Worm (Caenorhabditis elegans) whole organism, young adult: Measurements from ENCODE around the gene F53F4.11.

ENCODE experiments used
- B0019.2 ChIP-seq: fragments of 200-800 bp; sonication (Bioruptor generic); conservative IDR thresholded peaks from 2 replicates; pipeline ENCODE4 v1.3.6; 2022; ENCODE audit warnings: missing genetic modification reagents, missing genetic modification characterization, missing compliant biosample characterization
- B0336.3 ChIP-seq: fragments of 200-800 bp; sonication (Bioruptor generic); IDR thresholded peaks from 2 replicates; pipeline ENCODE4 v1.3.6; 2022; ENCODE audit warnings: missing genetic modification characterization, missing compliant biosample characterization
- F10E7.11 ChIP-seq: sonication (generic microtip); optimal IDR thresholded peaks from 2 replicates; lab custom pipeline; 2017; ENCODE audit warnings: mild to moderate bottlenecking, missing genetic modification characterization, moderate library complexity, missing compliant biosample characterization
- F33H1.4 ChIP-seq: fragments of 200-800 bp; sonication (Bioruptor generic); IDR thresholded peaks from 2 replicates; pipeline ENCODE4 v1.3.6; 2022; ENCODE audit warnings: missing genetic modification reagents, missing genetic modification characterization, missing compliant biosample characterization
- F37B4.10 ChIP-seq: fragments of 200-800 bp; sonication (Bioruptor generic); IDR thresholded peaks from 2 replicates; pipeline ENCODE4 v1.3.6; 2022; ENCODE audit warnings: missing genetic modification characterization, missing compliant biosample characterization
- F39B2.1 ChIP-seq: fragments of 200-800 bp; sonication (Bioruptor generic); IDR thresholded peaks from 2 replicates; pipeline ENCODE4 v1.3.6; 2022; ENCODE audit warnings: missing genetic modification reagents, missing genetic modification characterization, missing compliant biosample characterization
- F57A8.1 ChIP-seq: fragments of 200-800 bp; sonication (Bioruptor generic); optimal IDR thresholded peaks from 2 replicates; lab custom pipeline; 2018; ENCODE audit warnings: mild to moderate bottlenecking, missing genetic modification characterization, moderate library complexity, missing compliant biosample characterization
- K11D2.4 ChIP-seq: fragments of 200-800 bp; sonication (Bioruptor generic); IDR thresholded peaks from 2 replicates; pipeline ENCODE4 v1.3.6; 2022; ENCODE audit warnings: missing genetic modification reagents, missing genetic modification characterization, missing compliant biosample characterization
- K12H6.12 ChIP-seq: fragments of 200-800 bp; sonication (Bioruptor generic); optimal IDR thresholded peaks from 2 replicates; lab custom pipeline; 2018; ENCODE audit warnings: mild to moderate bottlenecking, missing genetic modification characterization, missing compliant biosample characterization
- T26A5.8 ChIP-seq: sonication (generic microtip); optimal IDR thresholded peaks from 2 replicates; lab custom pipeline; 2016; ENCODE audit warnings: missing genetic modification characterization, missing compliant biosample characterization
- Y53G8AR.9 ChIP-seq: fragments of 200-800 bp; sonication (Bioruptor generic); conservative IDR thresholded peaks from 2 replicates; pipeline ENCODE4 v1.3.6; 2022; ENCODE audit warnings: missing genetic modification reagents, missing genetic modification characterization, missing compliant biosample characterization
- Y56A3A.18 ChIP-seq: fragments of 200-800 bp; sonication (Bioruptor generic); IDR thresholded peaks from 2 replicates; pipeline ENCODE4 v1.3.6; 2022; ENCODE audit warnings: missing genetic modification reagents, missing genetic modification characterization, missing compliant biosample characterization
- Y95B8A.8 ChIP-seq: fragments of 200-800 bp; sonication (Bioruptor generic); IDR thresholded peaks from 2 replicates; pipeline ENCODE4 v1.3.6; 2022; ENCODE audit warnings: missing genetic modification reagents, missing genetic modification characterization, missing compliant biosample characterization
- aptf-2 ChIP-seq: fragments of 200-800 bp; sonication (Bioruptor generic); conservative IDR thresholded peaks from 2 replicates; pipeline ENCODE4 v1.3.6; 2022; ENCODE audit warnings: missing genetic modification reagents, missing genetic modification characterization, missing compliant biosample characterization
- atf-7 ChIP-seq: sonication (generic microtip); optimal IDR thresholded peaks from 2 replicates; lab custom pipeline; 2017; ENCODE audit warnings: mild to moderate bottlenecking, missing genetic modification characterization, missing compliant biosample characterization
- attf-5 ChIP-seq: fragments of 200-800 bp; sonication (Bioruptor generic); optimal IDR thresholded peaks from 2 replicates; lab custom pipeline; 2018; ENCODE audit warnings: mild to moderate bottlenecking, missing genetic modification characterization, missing compliant biosample characterization
- bed-1 ChIP-seq: fragments of 200-800 bp; sonication (Bioruptor generic); IDR thresholded peaks from 2 replicates; pipeline ENCODE4 v1.3.6; 2022; ENCODE audit warnings: missing genetic modification reagents, missing genetic modification characterization, missing compliant biosample characterization
- cebp-2 ChIP-seq: fragments of 200-800 bp; sonication (Bioruptor generic); IDR thresholded peaks from 2 replicates; pipeline ENCODE4 v1.3.6; 2022; ENCODE audit warnings: missing genetic modification characterization, missing compliant biosample characterization
- ceh-79 ChIP-seq: sonication (generic microtip); optimal IDR thresholded peaks from 2 replicates; lab custom pipeline; 2017; ENCODE audit warnings: mild to moderate bottlenecking, missing genetic modification characterization, missing compliant biosample characterization
- ceh-91 ChIP-seq: fragments of 200-800 bp; sonication (Bioruptor generic); IDR thresholded peaks from 2 replicates; pipeline ENCODE4 v1.3.6; 2022; ENCODE audit warnings: missing genetic modification reagents, missing genetic modification characterization, missing compliant biosample characterization
- die-1 ChIP-seq: sonication (generic microtip); optimal IDR thresholded peaks from 2 replicates; lab custom pipeline; 2016; ENCODE audit warnings: missing genotype, mild to moderate bottlenecking, missing genetic modification characterization, missing compliant biosample characterization
- dox-1 ChIP-seq: fragments of 200-800 bp; sonication (Bioruptor generic); IDR thresholded peaks from 2 replicates; pipeline ENCODE4 v1.3.6; 2022; ENCODE audit warnings: missing genetic modification reagents, missing genetic modification characterization, missing compliant biosample characterization
- efl-1 ChIP-seq: fragments of 150-350 bp; optimal IDR thresholded peaks from 2 replicates; lab custom pipeline; 2014; ENCODE audit warnings: missing biosample characterization, missing genetic modification reagents, missing genetic modification characterization
- ets-4 ChIP-seq: fragments of 200-800 bp; sonication (Bioruptor generic); optimal IDR thresholded peaks from 2 replicates; lab custom pipeline; 2018; ENCODE audit warnings: mild to moderate bottlenecking, missing genetic modification characterization, missing compliant biosample characterization
- gei-17 ChIP-seq: fragments of 200-800 bp; sonication (Bioruptor generic); optimal IDR thresholded peaks from 2 replicates; lab custom pipeline; 2018; ENCODE audit warnings: mild to moderate bottlenecking, missing genetic modification characterization, missing compliant biosample characterization
- him-1 ChIP-seq: sonication (generic microtip); optimal IDR thresholded peaks from 2 replicates; lab custom pipeline; 2016; ENCODE audit warnings: missing genotype, missing genetic modification reagents, missing genetic modification characterization, missing compliant biosample characterization
- hlh-26 ChIP-seq: fragments of 200-800 bp; sonication (Bioruptor generic); conservative IDR thresholded peaks from 2 replicates; pipeline ENCODE4 v1.3.6; 2022; ENCODE audit warnings: missing genetic modification reagents, missing genetic modification characterization, missing compliant biosample characterization
- hmg-1.2 ChIP-seq: fragments of 200-800 bp; sonication (Bioruptor generic); IDR thresholded peaks from 2 replicates; pipeline ENCODE4 v1.3.6; 2022; ENCODE audit warnings: missing genetic modification reagents, missing genetic modification characterization, missing compliant biosample characterization
- hrde-1 ChIP-seq: sonication (generic microtip); optimal IDR thresholded peaks from 2 replicates; lab custom pipeline; 2016; ENCODE audit warnings: missing genetic modification characterization, mild to moderate bottlenecking, missing compliant biosample characterization, moderate library complexity, missing genotype, missing genetic modification reagents, borderline replicate concordance
- hsf-1 ChIP-seq: fragments of 200-800 bp; sonication (Bioruptor generic); IDR thresholded peaks from 2 replicates; pipeline ENCODE4 v1.3.6; 2022; ENCODE audit warnings: missing genetic modification reagents, missing genetic modification characterization, missing compliant biosample characterization
- let-607 ChIP-seq, 2 experiments: fragments of 200-800 bp in 1 of 2; sonication (Bioruptor generic) in 1 of 2; sonication (generic microtip) in 1 of 2; optimal IDR thresholded peaks; 2 replicates each; lab custom pipeline; 2016 to 2018; ENCODE audit warnings: mild to moderate bottlenecking in 2 of 2, missing compliant biosample characterization in 2 of 2, missing genetic modification characterization in 2 of 2, moderate library complexity in 2 of 2, missing genotype in 1 of 2
- lin-54 ChIP-seq: fragments of 200-800 bp; sonication (Bioruptor generic); optimal IDR thresholded peaks from 2 replicates; lab custom pipeline; 2018; ENCODE audit warnings: mild to moderate bottlenecking, missing genetic modification characterization, missing compliant biosample characterization
- madf-8 ChIP-seq: fragments of 200-800 bp; sonication (Bioruptor generic); conservative IDR thresholded peaks from 2 replicates; pipeline ENCODE4 v1.3.6; 2022; ENCODE audit warnings: missing genetic modification reagents, missing genetic modification characterization, missing compliant biosample characterization
- mxl-1 ChIP-seq: sonication (generic microtip); optimal IDR thresholded peaks from 2 replicates; lab custom pipeline; 2016; ENCODE audit warnings: missing genetic modification characterization, missing compliant biosample characterization
- nfya-2 ChIP-seq: fragments of 200-800 bp; sonication (Bioruptor generic); IDR thresholded peaks from 2 replicates; pipeline ENCODE4 v1.3.6; 2022; ENCODE audit warnings: missing genetic modification reagents, missing genetic modification characterization, missing compliant biosample characterization
- nhr-80 ChIP-seq: sonication (generic microtip); optimal IDR thresholded peaks from 2 replicates; lab custom pipeline; 2016; ENCODE audit warnings: missing genetic modification characterization, missing compliant biosample characterization
- nhr-90 ChIP-seq: sonication (generic microtip); optimal IDR thresholded peaks from 2 replicates; lab custom pipeline; 2016; ENCODE audit warnings: missing genotype, mild to moderate bottlenecking, missing genetic modification characterization, missing compliant biosample characterization
- pbrm-1 ChIP-seq: fragments of 200-800 bp; sonication (Bioruptor generic); IDR thresholded peaks from 2 replicates; pipeline ENCODE4 v1.3.6; 2022; ENCODE audit warnings: missing genetic modification reagents, missing genetic modification characterization, missing compliant biosample characterization
- pha-4 ChIP-seq: fragments of 150-350 bp; sonication (generic microtip); optimal IDR thresholded peaks from 2 replicates; lab custom pipeline; 2014; ENCODE audit warnings: missing biosample characterization, missing genetic modification reagents, missing genetic modification characterization
- rec-8 ChIP-seq, 2 experiments: sonication (generic microtip); optimal IDR thresholded peaks; 2 replicates each; lab custom pipeline; 2016; ENCODE audit warnings: mild to moderate bottlenecking in 2 of 2, missing genetic modification characterization in 2 of 2, missing genetic modification reagents in 2 of 2, missing genotype in 2 of 2, missing biosample characterization in 1 of 2, missing compliant biosample characterization in 1 of 2, moderate library complexity in 1 of 2
- repo-1 ChIP-seq: sonication (generic microtip); optimal IDR thresholded peaks from 2 replicates; lab custom pipeline; 2017; ENCODE audit warnings: mild to moderate bottlenecking, missing genetic modification characterization, missing compliant biosample characterization
- rpc-1 ChIP-seq, 2 experiments: fragments of 150-350 bp in 1 of 2; sonication (generic microtip) in 1 of 2; optimal IDR thresholded peaks; 2 replicates each; lab custom pipeline; 2014 to 2018; ENCODE audit warnings: missing biosample characterization in 1 of 2, missing genetic modification characterization in 1 of 2, missing genetic modification reagents in 1 of 2, missing genotype in 1 of 2
- snpc-3.4 ChIP-seq: sonication (generic microtip); optimal IDR thresholded peaks from 2 replicates; lab custom pipeline; 2017; ENCODE audit warnings: missing genetic modification characterization, mild to moderate bottlenecking, missing compliant biosample characterization, antibody characterized with exemption, moderate library complexity, missing genotype, missing genetic modification reagents
- sptf-2 ChIP-seq: fragments of 200-800 bp; sonication (Bioruptor generic); optimal IDR thresholded peaks from 2 replicates; lab custom pipeline; 2018; ENCODE audit warnings: mild to moderate bottlenecking, missing genetic modification characterization, missing compliant biosample characterization
- zfh-2 ChIP-seq: fragments of 200-800 bp; sonication (Bioruptor generic); conservative IDR thresholded peaks from 2 replicates; pipeline ENCODE4 v1.3.6; 2022; ENCODE audit warnings: missing genetic modification reagents, missing genetic modification characterization, missing compliant biosample characterization
- ztf-26 ChIP-seq: sonication (generic microtip); optimal IDR thresholded peaks from 2 replicates; lab custom pipeline; 2017; ENCODE audit warnings: missing genetic modification characterization, missing compliant biosample characterization

F53F4.11 gene

DNA sequence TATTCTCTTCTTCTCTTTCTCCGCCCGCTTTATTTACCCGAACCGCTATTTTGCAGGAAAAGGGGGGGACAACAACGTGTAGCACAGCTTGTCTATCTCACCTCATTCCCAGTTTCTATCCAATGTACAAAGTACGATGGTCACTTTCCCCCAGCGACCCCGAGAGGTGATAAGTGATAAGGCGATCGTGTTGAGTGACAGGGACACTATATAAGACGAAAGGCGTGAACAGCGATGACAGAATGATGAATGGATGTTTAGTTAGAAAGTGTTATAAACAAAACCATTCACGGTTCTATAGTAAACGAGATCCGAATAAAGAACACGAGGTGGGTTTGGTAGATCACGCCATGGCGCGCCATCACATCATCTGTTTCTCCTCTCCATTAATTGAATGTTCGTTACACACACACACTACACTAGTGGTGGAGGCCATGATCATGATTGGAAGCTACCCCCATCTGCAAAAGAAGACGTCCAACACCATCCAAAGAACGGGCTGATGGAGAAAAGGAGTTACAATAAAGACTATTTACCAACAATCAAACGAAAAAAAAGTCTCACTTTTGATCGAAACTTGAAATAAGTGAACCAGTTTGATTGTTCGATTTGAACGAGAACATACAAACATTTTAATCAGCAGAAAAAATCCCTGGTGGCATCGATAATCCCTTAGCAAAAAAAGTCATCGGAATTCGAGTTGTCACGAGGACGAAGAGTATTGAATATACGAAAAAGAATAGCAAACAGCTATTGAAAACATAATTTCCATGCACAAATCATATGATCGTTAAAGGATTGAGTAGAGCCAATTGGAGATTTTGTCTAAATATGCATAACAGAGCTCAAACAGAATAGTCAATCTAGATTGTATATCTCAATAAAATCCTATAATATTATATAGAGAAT is 32.3 kb upstream of the F53F4.11 start (continued):
- TF ChIP-seq T26A5.8 (tag; lab: Kevin White, UChicago) (no peak), sptf-2 (GFP tag; lab: Kevin White, UChicago) (no peak), F37B4.10 (no peak), hsf-1 (GFP tag; lab: Robert Waterston, UW) (0 out of 2 replicates have a peak, but pooled peaks have one; percentile 7), K12H6.12 (tag; lab: Kevin White, UChicago) (no peak), F39B2.1 (GFP tag; lab: Robert Waterston, UW) (no peak), F10E7.11 (tag; lab: Kevin White, UChicago) (peak; percentile 6), lin-54 (GFP tag; lab: Kevin White, UChicago) (no peak), die-1 (peak; percentile 29), pbrm-1 (GFP tag; lab: Robert Waterston, UW) (0 out of 2 replicates have a peak, but pooled peaks have one; percentile 24), zfh-2 (GFP tag; lab: Robert Waterston, UW) (0 out of 2 replicates have a peak, but pooled peaks have one; percentile 14), cebp-2 (GFP tag; lab: Robert Waterston, UW) (no peak), hmg-1.2 (GFP tag; lab: Robert Waterston, UW) (0 out of 2 replicates have a peak, but pooled peaks have one; percentile 22), Y95B8A.8 (GFP tag; lab: Robert Waterston, UW) (peak; percentile 18; the same call in 1 of the 2 replicates), mxl-1 (no peak), nhr-80 (peak; percentile 96), ztf-26 (tag; lab: Kevin White, UChicago) (peak; percentile 84), pha-4 (tag; lab: Kevin White, UChicago) (no peak), dox-1 (no peak; the same call in 1 of the 2 replicates), snpc-3.4 (tag; lab: Kevin White, UChicago) (no peak), atf-7 (peak; percentile 68), F33H1.4 (GFP tag; lab: Robert Waterston, UW) (no peak), ceh-79 (no peak), attf-5 (GFP tag; lab: Kevin White, UChicago) (no peak), hlh-26 (GFP tag; lab: Robert Waterston, UW) (0 out of 2 replicates have a peak, but pooled peaks have one; percentile 71), F57A8.1 (no peak), B0019.2 (GFP tag; lab: Robert Waterston, UW) (no peak), rec-8 (tag; optimal IDR thresholded peaks at IDR 0.05; lab: Kevin White, UChicago) (no peak), Y56A3A.18 (GFP tag; lab: Robert Waterston, UW) (peak; percentile 70; the same call in 1 of the 2 replicates), him-1 (tag; lab: Kevin White, UChicago) (no peak), let-607 (tag; optimal IDR thresholded peaks at IDR 0.05; lab: Kevin White, UChicago) (peak in 1 of 2 experiments; percentile 42), ets-4 (GFP tag; lab: Kevin White, UChicago) (peak; percentile 51), nfya-2 (GFP tag; lab: Robert Waterston, UW) (0 out of 2 replicates have a peak, but pooled peaks have one; percentile 11), K11D2.4 (GFP tag; lab: Robert Waterston, UW) (no peak; the same call in 1 of the 2 replicates), rpc-1 (optimal IDR thresholded peaks at IDR 0.05; lab: Kevin White, UChicago) (no peak), rpc-1 (tag; optimal IDR thresholded peaks at IDR 0.05; lab: Kevin White, UChicago) (no peak), aptf-2 (GFP tag; lab: Robert Waterston, UW) (no peak), gei-17 (GFP tag; lab: Kevin White, UChicago) (no peak), B0336.3 (GFP tag; lab: Robert Waterston, UW) (peak; percentile 62; the same call in 1 of the 2 replicates), efl-1 (GFP tag; lab: Kevin White, UChicago) (no peak), bed-1 (no peak), ceh-91 (no peak), Y53G8AR.9 (GFP tag; lab: Robert Waterston, UW) (peak; percentile 60; the same call in 1 of the 2 replicates), madf-8 (GFP tag; lab: Robert Waterston, UW) (no peak), repo-1 (tag; lab: Kevin White, UChicago) (no peak), hrde-1 (no peak), nhr-90 (tag; lab: Kevin White, UChicago) (peak; percentile 82)
